Fruit fly (Drosophila melanogaster) whole organism, embryonic: ENCODE measurements around the gene Cpr67Fa2.

Experiments
- Asciz ChIP-seq: fragments of 200-800 bp; sonication (Bioruptor generic); optimal IDR thresholded peaks from 2 replicates; lab custom pipeline; 2017; ENCODE audit warnings: missing biosample characterization, mild to moderate bottlenecking, missing genetic modification characterization, missing genetic modification reagents
- Bdp1 ChIP-seq: fragments of 200-800 bp; sonication (Bioruptor generic); optimal IDR thresholded peaks from 3 replicates; lab custom pipeline; 2016; ENCODE audit warnings: missing biosample characterization, missing genetic modification characterization
- CG10654 ChIP-seq: fragments of 200-800 bp; sonication (Bioruptor generic); optimal IDR thresholded peaks from 2 replicates; lab custom pipeline; 2016; ENCODE audit warnings: missing biosample characterization, missing genetic modification characterization
- CG13123 ChIP-seq: fragments of 200-800 bp; sonication (Bioruptor generic); optimal IDR thresholded peaks from 2 replicates; lab custom pipeline; 2016; ENCODE audit warnings: missing biosample characterization, missing genetic modification characterization
- CG14014 ChIP-seq: fragments of 200-800 bp; sonication (Bioruptor generic); IDR thresholded peaks from 2 replicates; pipeline ENCODE4 v1.3.6; 2022; ENCODE audit warnings: missing biosample characterization, missing genetic modification characterization
- CG14050 ChIP-seq: fragments of 200-800 bp; sonication (Bioruptor generic); IDR thresholded peaks from 3 replicates; pipeline ENCODE4 v1.3.6; 2022; ENCODE audit warnings: missing biosample characterization, missing genetic modification characterization
- CG1529 ChIP-seq: fragments of 200-800 bp; sonication (Bioruptor generic); optimal IDR thresholded peaks from 3 replicates; lab custom pipeline; 2018; ENCODE audit warnings: missing biosample characterization, missing genetic modification characterization
- CG18262 ChIP-seq: fragments of 200-800 bp; optimal IDR thresholded peaks from 3 replicates; lab custom pipeline; 2019; ENCODE audit warnings: missing biosample characterization, mild to moderate bottlenecking, missing genetic modification characterization, moderate library complexity
- CG1832 ChIP-seq: fragments of 200-800 bp; sonication (Bioruptor generic); optimal IDR thresholded peaks from 2 replicates; lab custom pipeline; 2017; ENCODE audit warnings: missing biosample characterization, mild to moderate bottlenecking, missing genetic modification characterization, inconsistent platforms
- CG2199 ChIP-seq: fragments of 200-800 bp; sonication (Bioruptor generic); IDR thresholded peaks from 3 replicates; pipeline ENCODE4 v1.3.6; 2022; ENCODE audit warnings: missing biosample characterization, missing genetic modification characterization
- CG30020 ChIP-seq: fragments of 200-800 bp; optimal IDR thresholded peaks from 2 replicates; lab custom pipeline; 2019; ENCODE audit warnings: missing biosample characterization, mild to moderate bottlenecking, missing genetic modification characterization, moderate library complexity
- CG42726 ChIP-seq: fragments of 200-800 bp; sonication (Bioruptor generic); IDR thresholded peaks from 2 replicates; pipeline ENCODE4 v1.3.6; 2022; ENCODE audit warnings: missing biosample characterization, missing genetic modification characterization; ENCODE audit not compliant: partially characterized antibody
- CG4707 ChIP-seq: fragments of 200-800 bp; sonication (Bioruptor generic); optimal IDR thresholded peaks from 2 replicates; lab custom pipeline; 2018; ENCODE audit warnings: missing biosample characterization, mild to moderate bottlenecking, missing genetic modification characterization, moderate library complexity
- CG7839 ChIP-seq: fragments of 200-800 bp; sonication (Bioruptor generic); optimal IDR thresholded peaks from 3 replicates; lab custom pipeline; 2018; ENCODE audit warnings: missing biosample characterization, mild to moderate bottlenecking, missing genetic modification characterization, moderate library complexity
- CG9437 ChIP-seq: fragments of 200-800 bp; sonication (Bioruptor generic); optimal IDR thresholded peaks from 2 replicates; lab custom pipeline; 2018; ENCODE audit warnings: missing biosample characterization, mild to moderate bottlenecking, missing genetic modification characterization
- D19B ChIP-seq: fragments of 200-800 bp; sonication (Bioruptor generic); optimal IDR thresholded peaks from 2 replicates; lab custom pipeline; 2017; ENCODE audit warnings: missing biosample characterization, mild to moderate bottlenecking, missing genetic modification characterization
- Dad ChIP-seq: fragments of 200-800 bp; sonication (Bioruptor generic); optimal IDR thresholded peaks from 3 replicates; lab custom pipeline; 2016; ENCODE audit warnings: missing biosample characterization, missing genetic modification characterization
- H2.0 ChIP-seq: fragments of 200-800 bp; sonication (Bioruptor generic); IDR thresholded peaks from 2 replicates; pipeline ENCODE4 v1.3.6; 2022; ENCODE audit warnings: missing biosample characterization, missing genetic modification characterization
- Hr3 ChIP-seq: fragments of 200-800 bp; sonication (Bioruptor generic); optimal IDR thresholded peaks from 3 replicates; lab custom pipeline; 2016; ENCODE audit warnings: missing biosample characterization, missing genetic modification characterization
- Lim3 ChIP-seq: fragments of 200-800 bp; sonication (Bioruptor generic); IDR thresholded peaks from 2 replicates; pipeline ENCODE4 v1.3.6; 2022; ENCODE audit warnings: missing biosample characterization, missing genetic modification characterization
- MBD-R2 ChIP-seq: fragments of 200-800 bp; sonication (Bioruptor generic); IDR thresholded peaks from 2 replicates; pipeline ENCODE4 v1.3.6; 2022; ENCODE audit warnings: missing biosample characterization, missing genetic modification characterization
- Mrtf ChIP-seq: fragments of 200-800 bp; sonication (Bioruptor generic); IDR thresholded peaks from 3 replicates; pipeline ENCODE4 v1.3.6; 2022; ENCODE audit warnings: missing biosample characterization, missing genetic modification characterization
- NFAT ChIP-seq: fragments of 200-800 bp; sonication (Bioruptor generic); IDR thresholded peaks from 2 replicates; pipeline ENCODE4 v1.3.6; 2022; ENCODE audit warnings: missing biosample characterization, missing genetic modification characterization
- Nf-YA ChIP-seq: fragments of 200-800 bp; sonication (Bioruptor generic); IDR thresholded peaks from 2 replicates; pipeline ENCODE4 v1.3.6; 2022; ENCODE audit warnings: missing biosample characterization, missing genetic modification characterization
- PHDP ChIP-seq: fragments of 200-800 bp; sonication (Bioruptor generic); optimal IDR thresholded peaks from 3 replicates; lab custom pipeline; 2018; ENCODE audit warnings: missing biosample characterization, mild to moderate bottlenecking, missing genetic modification characterization, moderate library complexity
- Sox102F ChIP-seq: fragments of 200-800 bp; sonication (Bioruptor generic); optimal IDR thresholded peaks from 2 replicates; lab custom pipeline; 2018; ENCODE audit warnings: missing biosample characterization, mild to moderate bottlenecking, missing genetic modification characterization, moderate library complexity
- Sry-β ChIP-seq: fragments of 200-800 bp; sonication (Bioruptor generic); optimal IDR thresholded peaks from 2 replicates; lab custom pipeline; 2018; ENCODE audit warnings: missing biosample characterization, mild to moderate bottlenecking, missing genetic modification characterization, moderate library complexity
- ab ChIP-seq: fragments of 200-800 bp; sonication (Bioruptor generic); optimal IDR thresholded peaks from 2 replicates; lab custom pipeline; 2016; ENCODE audit warnings: missing biosample characterization, missing genetic modification characterization
- bcd ChIP-seq: fragments of 200-800 bp; sonication (Bioruptor generic); optimal IDR thresholded peaks from 2 replicates; lab custom pipeline; 2017; ENCODE audit warnings: missing biosample characterization, mild to moderate bottlenecking, missing genetic modification characterization
- btn ChIP-seq: fragments of 200-800 bp; sonication (Bioruptor generic); optimal IDR thresholded peaks from 2 replicates; lab custom pipeline; 2016; ENCODE audit warnings: missing biosample characterization, missing genetic modification characterization
- cato ChIP-seq: fragments of 200-800 bp; sonication (Bioruptor generic); optimal IDR thresholded peaks from 2 replicates; lab custom pipeline; 2016; ENCODE audit warnings: missing biosample characterization, missing genetic modification characterization, borderline replicate concordance
- gem ChIP-seq: fragments of 200-800 bp; sonication (Bioruptor generic); optimal IDR thresholded peaks from 2 replicates; lab custom pipeline; 2019; ENCODE audit warnings: missing biosample characterization, mild to moderate bottlenecking, missing genetic modification characterization, moderate library complexity
- gsb ChIP-seq: fragments of 200-800 bp; sonication (Bioruptor generic); IDR thresholded peaks from 2 replicates; pipeline ENCODE4 v1.3.6; 2022; ENCODE audit warnings: missing biosample characterization, missing genetic modification characterization
- gt ChIP-seq: fragments of 200-800 bp; sonication (Bioruptor generic); IDR thresholded peaks from 2 replicates; pipeline ENCODE4 v1.3.6; 2022; ENCODE audit warnings: missing biosample characterization, missing genetic modification characterization
- hb ChIP-seq: fragments of 200-800 bp; sonication (Bioruptor generic); IDR thresholded peaks from 3 replicates; pipeline ENCODE4 v1.3.6; 2022; ENCODE audit warnings: missing biosample characterization, missing genetic modification characterization; ENCODE audit not compliant: partially characterized antibody
- jigr1 ChIP-seq: fragments of 200-800 bp; sonication (Bioruptor generic); IDR thresholded peaks from 3 replicates; pipeline ENCODE4 v1.3.6; 2022; ENCODE audit warnings: missing biosample characterization, missing genetic modification characterization
- lbe ChIP-seq: fragments of 200-800 bp; sonication (Bioruptor generic); optimal IDR thresholded peaks from 2 replicates; lab custom pipeline; 2016; ENCODE audit warnings: missing biosample characterization, mild to moderate bottlenecking, missing genetic modification characterization
- lmd ChIP-seq: fragments of 200-800 bp; sonication (Bioruptor generic); IDR thresholded peaks from 2 replicates; pipeline ENCODE4 v1.3.6; 2022; ENCODE audit warnings: missing biosample characterization, missing genetic modification characterization
- luna ChIP-seq: fragments of 200-800 bp; sonication (Bioruptor generic); optimal IDR thresholded peaks from 2 replicates; lab custom pipeline; 2016; ENCODE audit warnings: missing biosample characterization, missing genetic modification characterization
- mld ChIP-seq: fragments of 200-800 bp; sonication (Bioruptor generic); IDR thresholded peaks from 3 replicates; pipeline ENCODE4 v1.3.6; 2022; ENCODE audit warnings: missing biosample characterization, missing genetic modification characterization; ENCODE audit not compliant: partially characterized antibody
- nau ChIP-seq: fragments of 200-800 bp; sonication (Bioruptor generic); optimal IDR thresholded peaks from 3 replicates; lab custom pipeline; 2017; ENCODE audit warnings: missing biosample characterization, mild to moderate bottlenecking, missing genetic modification characterization, missing genetic modification reagents
- oc ChIP-seq: fragments of 200-800 bp; sonication (Bioruptor generic); optimal IDR thresholded peaks from 2 replicates; lab custom pipeline; 2018; ENCODE audit warnings: missing biosample characterization, mild to moderate bottlenecking, missing genetic modification characterization, moderate library complexity
- otp ChIP-seq: fragments of 200-800 bp; sonication (Bioruptor generic); IDR thresholded peaks from 3 replicates; pipeline ENCODE4, ENCODE4 v1.3.6; 2022; ENCODE audit warnings: missing biosample characterization, missing genetic modification characterization
- pan ChIP-seq, 4 experiments: fragments of >200 bp in 3 of 4; fragments of 200-800 bp in 1 of 4; sonication (Bioruptor generic) in 1 of 4; optimal IDR thresholded peaks in 3 of 4; IDR thresholded peaks in 1 of 4; 2 replicates each; pipeline versions ENCODE4 v1.3.6 to Lab custom; 2017 to 2022; ENCODE audit warnings: missing biosample characterization in 2 of 4, missing genetic modification characterization in 2 of 4, mixed read lengths in 1 of 4
- pfk ChIP-seq: fragments of 200-800 bp; sonication (Bioruptor generic); optimal IDR thresholded peaks from 2 replicates; lab custom pipeline; 2018; ENCODE audit warnings: missing biosample characterization, mild to moderate bottlenecking, missing genetic modification characterization, moderate library complexity
- pho ChIP-seq: fragments of 200-800 bp; sonication (Bioruptor generic); optimal IDR thresholded peaks from 2 replicates; lab custom pipeline; 2016; ENCODE audit warnings: missing biosample characterization, missing genetic modification characterization
- pzg ChIP-seq: fragments of 200-800 bp; sonication (Bioruptor generic); optimal IDR thresholded peaks from 3 replicates; lab custom pipeline; 2018; ENCODE audit warnings: missing biosample characterization, mild to moderate bottlenecking, missing genetic modification characterization, moderate library complexity
- sens-2 ChIP-seq: fragments of 200-800 bp; sonication (Bioruptor generic); IDR thresholded peaks from 2 replicates; pipeline ENCODE4 v1.3.6; 2022; ENCODE audit warnings: missing biosample characterization, missing genetic modification characterization
- twi ChIP-seq: fragments of 200-800 bp; optimal IDR thresholded peaks from 2 replicates; lab custom pipeline; 2019; ENCODE audit warnings: missing biosample characterization, mild to moderate bottlenecking, missing genetic modification characterization, moderate library complexity
- vnd ChIP-seq: fragments of 200-800 bp; sonication (Bioruptor generic); IDR thresholded peaks from 3 replicates; pipeline ENCODE4 v1.3.6; 2022; ENCODE audit warnings: missing biosample characterization, missing genetic modification characterization; ENCODE audit not compliant: partially characterized antibody

The Cpr67Fa2 gene

dm6 chr3L:10847790-10848492 is 43.6 kb upstream of the Cpr67Fa2 start (continued):
- TF ChIP-seq otp (GFP tag; lab: Robert Waterston, UW), result no peak
- no peak for TF ChIP-seq CG1529 (GFP tag; lab: Kevin White, UChicago)
- no peak for TF ChIP-seq pfk
- no peak for TF ChIP-seq oc
- TF ChIP-seq Nf-YA, result no peak
- no peak for TF ChIP-seq Lim3 (GFP tag; lab: Robert Waterston, UW)
- TF ChIP-seq CG14014 (GFP tag; lab: Robert Waterston, UW), result no peak
- peak; percentile 34 for TF ChIP-seq CG7839
- TF ChIP-seq bcd (GFP tag; lab: Kevin White, UChicago), result no peak
- TF ChIP-seq D19B (GFP tag; lab: Kevin White, UChicago), result no peak
- no peak for TF ChIP-seq lbe
- TF ChIP-seq pan (optimal IDR thresholded peaks at IDR 0.05; lab: Kevin White, UChicago), result no peak
- TF ChIP-seq pan (GFP tag; optimal IDR thresholded peaks at IDR 0.05 in 1 of 2, IDR thresholded peaks at IDR 0.05 in 1 of 2), result no peak
- TF ChIP-seq nau (GFP tag; lab: Kevin White, UChicago), result no peak
- TF ChIP-seq vnd (GFP tag; lab: Robert Waterston, UW), result no peak
- TF ChIP-seq CG9437 (GFP tag; lab: Kevin White, UChicago), result no peak
- TF ChIP-seq luna, result no peak
- TF ChIP-seq CG18262 (tag; lab: Kevin White, UChicago), result peak; percentile 81
- TF ChIP-seq Asciz (GFP tag; lab: Kevin White, UChicago), result no peak
- TF ChIP-seq jigr1 (GFP tag; lab: Robert Waterston, UW), result no peak
- no peak for TF ChIP-seq Sry-β (GFP tag; lab: Kevin White, UChicago)
- no peak for TF ChIP-seq PHDP (tag; lab: Kevin White, UChicago)
- no peak for TF ChIP-seq CG4707 (GFP tag; lab: Kevin White, UChicago)
- no peak for TF ChIP-seq Dad
- no peak for TF ChIP-seq H2.0
- no peak for TF ChIP-seq ab (GFP tag; lab: Kevin White, UChicago)
- no peak for TF ChIP-seq MBD-R2 (GFP tag; lab: Robert Waterston, UW)
- no peak for TF ChIP-seq CG10654 (GFP tag; lab: Kevin White, UChicago)
- no peak for TF ChIP-seq mld (GFP tag; lab: Robert Waterston, UW)
- no peak for TF ChIP-seq gt (GFP tag; lab: Robert Waterston, UW)
- no peak for TF ChIP-seq CG1832 (GFP tag; lab: Kevin White, UChicago)
- TF ChIP-seq btn (GFP tag; lab: Kevin White, UChicago), result no peak
- no peak for TF ChIP-seq pho (GFP tag; lab: Kevin White, UChicago)
- peak; percentile 10 for TF ChIP-seq twi (tag; lab: Kevin White, UChicago)
- no peak for TF ChIP-seq sens-2
- TF ChIP-seq pzg (GFP tag; lab: Kevin White, UChicago), result no peak
- no peak for TF ChIP-seq hb (GFP tag; lab: Robert Waterston, UW)
- TF ChIP-seq NFAT (GFP tag; lab: Robert Waterston, UW), result 0 out of 2 replicates have a peak, but pooled peaks have one; percentile 20
- no peak; the same call in 1 of the 2 replicates for TF ChIP-seq lmd (GFP tag; lab: Robert Waterston, UW)
- TF ChIP-seq CG30020 (tag; lab: Kevin White, UChicago), result no peak
- no peak for TF ChIP-seq CG42726 (GFP tag; lab: Robert Waterston, UW)
- TF ChIP-seq CG2199, result peak; percentile 81; the same call in 1 of the 3 replicates
- no peak for TF ChIP-seq Mrtf (GFP tag; lab: Robert Waterston, UW)
- TF ChIP-seq Sox102F (GFP tag; lab: Kevin White, UChicago), result no peak
- peak; percentile 25 for TF ChIP-seq Hr3 (GFP tag; lab: Kevin White, UChicago)
- TF ChIP-seq gem (tag; lab: Kevin White, UChicago), result peak; percentile 72
- no peak for TF ChIP-seq gsb (GFP tag; lab: Robert Waterston, UW)
- TF ChIP-seq CG13123 (GFP tag; lab: Kevin White, UChicago), result peak; percentile 28
- no peak for TF ChIP-seq Bdp1
- peak; percentile 2 for TF ChIP-seq cato (GFP tag; lab: Kevin White, UChicago)
- TF ChIP-seq CG14050 (GFP tag; lab: Robert Waterston, UW), result no peak
